Worm (Caenorhabditis elegans): Measurements from ENCODE around the gene F09E5.3.

The F09E5.3 gene

DNA sequence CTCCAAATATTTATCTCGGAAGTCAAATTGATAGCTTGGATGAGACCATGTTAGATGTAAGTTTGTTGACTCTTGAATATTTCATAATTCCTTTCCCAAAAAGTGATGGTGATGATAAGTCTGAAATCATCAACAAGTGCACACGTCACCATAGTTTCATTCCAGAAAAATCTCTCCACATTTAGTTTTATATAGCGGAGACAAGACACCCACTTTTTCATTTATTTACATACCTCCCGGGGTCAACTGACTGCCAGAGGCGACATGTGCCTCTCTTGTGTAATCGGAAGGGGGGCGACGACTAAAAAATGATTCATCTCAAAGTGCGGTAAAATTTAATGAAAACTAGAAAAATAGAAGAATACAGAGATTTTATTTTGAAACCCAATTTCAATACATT lies 35.5 kb upstream of the F09E5.3 start (continued):
- TF ChIP-seq tra-1 (GFP tag; IDR thresholded peaks at IDR 0.05) (0 out of 2 replicates have a peak, but pooled peaks have one; percentile 20), daf-16 (GFP tag; optimal IDR thresholded peaks at IDR 0.05) (peak in 1 of 2 experiments; percentile 5), daf-16 (tag; optimal IDR thresholded peaks at IDR 0.05) (peak; percentile 86), php-3 (GFP tag; IDR thresholded peaks at IDR 0.05) (no peak; the same call in 1 of the 2 replicates), aha-1 (tag) (peak; percentile 91), ztf-7 (tag; optimal IDR thresholded peaks at IDR 0.05) (no peak), nhr-6 (tag; optimal IDR thresholded peaks at IDR 0.05) (no peak), lin-15B (tag; optimal IDR thresholded peaks at IDR 0.05) (no peak), nhr-41 (GFP tag; IDR thresholded peaks at IDR 0.05) (no peak), ceh-32 (tag; optimal IDR thresholded peaks at IDR 0.05; ENCODE audit: poor library complexity) (no peak), attf-4 (tag; optimal IDR thresholded peaks at IDR 0.05) (no peak), hmg-1.1 (GFP tag; IDR thresholded peaks at IDR 0.05) (peak; percentile 22; the same call in 1 of the 2 replicates), skn-1 (tag; optimal IDR thresholded peaks at IDR 0.05) (no peak), aly-2 (tag; optimal IDR thresholded peaks at IDR 0.05) (no peak), ceh-20 (GFP tag; IDR thresholded peaks at IDR 0.05) (no peak), dmd-9 (GFP tag; IDR thresholded peaks at IDR 0.05) (no peak), lim-7 (GFP tag; IDR thresholded peaks at IDR 0.05) (no peak), zag-1 (tag; optimal IDR thresholded peaks at IDR 0.05) (no peak), nhr-102 (tag; optimal IDR thresholded peaks at IDR 0.05) (no peak), lin-29 (GFP tag; IDR thresholded peaks at IDR 0.05) (no peak), mdt-29 (GFP tag; IDR thresholded peaks at IDR 0.05) (no peak), mxl-2 (GFP tag; conservative IDR thresholded peaks at IDR 0.05) (no peak), mes-2 (tag; optimal IDR thresholded peaks at IDR 0.05; ENCODE audit: poor library complexity, severe bottlenecking) (peak; percentile 38), Y105C5A.15 (GFP tag; IDR thresholded peaks at IDR 0.05) (no peak), R02D3.7 (tag; optimal IDR thresholded peaks at IDR 0.05) (no peak), ama-1 (optimal IDR thresholded peaks at IDR 0.05) (peak; percentile 31), unc-39 (tag; optimal IDR thresholded peaks at IDR 0.05) (no peak), sdz-12 (GFP tag; optimal IDR thresholded peaks at IDR 0.05) (no peak), nhr-111 (GFP tag; optimal IDR thresholded peaks at IDR 0.05) (no peak), duxl-1 (tag; optimal IDR thresholded peaks at IDR 0.05; ENCODE audit: poor library complexity) (no peak), T26A8.4 (GFP tag; IDR thresholded peaks at IDR 0.05) (peak; percentile 14; the same call in 1 of the 2 replicates), zip-11 (GFP tag; IDR thresholded peaks at IDR 0.05) (no peak), F37D6.2 (tag; optimal IDR thresholded peaks at IDR 0.05) (no peak), Y48G9A.11 (GFP tag; IDR thresholded peaks at IDR 0.05) (no peak), lin-13 (GFP tag; optimal IDR thresholded peaks at IDR 0.05) (no peak), F49E8.2 (tag; optimal IDR thresholded peaks at IDR 0.05; ENCODE audit: borderline replicate concordance) (no peak), cey-2 (tag; optimal IDR thresholded peaks at IDR 0.05; ENCODE audit: borderline replicate concordance, insufficient read depth) (no peak), mep-1 (tag; optimal IDR thresholded peaks at IDR 0.05) (peak; percentile 12), lin-38 (GFP tag; IDR thresholded peaks at IDR 0.05) (peak; percentile 8; the same call in 1 of the 2 replicates), zip-2 (tag; optimal IDR thresholded peaks at IDR 0.05) (no peak), zfp-3 (GFP tag; conservative IDR thresholded peaks at IDR 0.05) (no peak), nhr-10 (tag; optimal IDR thresholded peaks at IDR 0.05) (no peak), ceh-28 (tag; optimal IDR thresholded peaks at IDR 0.05) (no peak), nhr-77 (tag; optimal IDR thresholded peaks at IDR 0.05) (peak; percentile 42), ZK546.5 (tag; optimal IDR thresholded peaks at IDR 0.05) (no peak), ZK337.2 (GFP tag; IDR thresholded peaks at IDR 0.05) (no peak), D1046.2 (GFP tag; IDR thresholded peaks at IDR 0.05) (no peak), dmd-6 (GFP tag; IDR thresholded peaks at IDR 0.05) (peak; percentile 42), hlh-11 (tag; optimal IDR thresholded peaks at IDR 0.05) (peak; percentile 71), F44E2.7 (GFP tag; IDR thresholded peaks at IDR 0.05) (no peak), lin-1 (GFP tag; IDR thresholded peaks at IDR 0.05) (no peak), nhr-11 (tag; optimal IDR thresholded peaks at IDR 0.05) (no peak), unc-130 (GFP tag; optimal IDR thresholded peaks at IDR 0.05) (no peak)
